Fruit fly (Drosophila melanogaster): ENCODE data around the gene Nubp1.

- TF ChIP-seq CTCF (optimal IDR thresholded peaks at IDR 0.05): no peak
- TF ChIP-seq CG8478 (optimal IDR thresholded peaks at IDR 0.05): no peak
These were observed 12.5 kb upstream of the Nubp1 start, which contains the start of gene Cyt-c-p for dm6 chr2L:16719643-16720515.
